Fruit fly (Drosophila melanogaster) whole organism, embryonic: Measurements from ENCODE around the gene Pfdn2.

Experiments
- ATbp ChIP-seq: fragments of 200-800 bp; sonication (Bioruptor generic); optimal IDR thresholded peaks from 2 replicates; lab custom pipeline; 2017; ENCODE audit warnings: missing biosample characterization, mild to moderate bottlenecking, missing genetic modification characterization, missing genetic modification reagents
- B-H2 ChIP-seq: fragments of 200-800 bp; sonication (Bioruptor generic); optimal IDR thresholded peaks from 2 replicates; lab custom pipeline; 2018; ENCODE audit warnings: missing biosample characterization, mild to moderate bottlenecking, missing genetic modification characterization
- BtbVII ChIP-seq: fragments of 200-800 bp; sonication (Bioruptor generic); optimal IDR thresholded peaks from 3 replicates; lab custom pipeline; 2017; ENCODE audit warnings: missing biosample characterization, mild to moderate bottlenecking, missing genetic modification characterization
- CG10209 ChIP-seq: fragments of 200-800 bp; sonication (Bioruptor generic); optimal IDR thresholded peaks from 3 replicates; lab custom pipeline; 2017; ENCODE audit warnings: missing biosample characterization, mild to moderate bottlenecking, missing genetic modification characterization, missing genetic modification reagents
- CG10274 ChIP-seq: fragments of 200-800 bp; sonication (Bioruptor generic); optimal IDR thresholded peaks from 3 replicates; lab custom pipeline; 2017; ENCODE audit warnings: missing biosample characterization, mild to moderate bottlenecking, missing genetic modification characterization
- CG10543 ChIP-seq: fragments of 200-800 bp; sonication (Bioruptor generic); optimal IDR thresholded peaks from 3 replicates; lab custom pipeline; 2017; ENCODE audit warnings: missing biosample characterization, mild to moderate bottlenecking, missing genetic modification characterization, moderate library complexity
- CG11695 ChIP-seq: fragments of 200-800 bp; sonication (Bioruptor generic); IDR thresholded peaks from 3 replicates; pipeline ENCODE4 v1.3.6; 2022; ENCODE audit warnings: missing biosample characterization, missing genetic modification characterization
- CG12155 ChIP-seq: fragments of 200-800 bp; sonication (Bioruptor generic); optimal IDR thresholded peaks from 3 replicates; lab custom pipeline; 2016; ENCODE audit warnings: missing biosample characterization, missing genetic modification characterization
- CG13123 ChIP-seq: fragments of 200-800 bp; sonication (Bioruptor generic); optimal IDR thresholded peaks from 2 replicates; lab custom pipeline; 2016; ENCODE audit warnings: missing biosample characterization, missing genetic modification characterization
- CG15514 ChIP-seq: fragments of 200-800 bp; sonication (Bioruptor generic); optimal IDR thresholded peaks from 3 replicates; lab custom pipeline; 2017; ENCODE audit warnings: missing biosample characterization, missing genetic modification characterization, mild to moderate bottlenecking, moderate library complexity, missing genetic modification reagents
- CG15696 ChIP-seq: fragments of 200-800 bp; sonication (Bioruptor generic); optimal IDR thresholded peaks from 2 replicates; lab custom pipeline; 2019; ENCODE audit warnings: missing biosample characterization, mild to moderate bottlenecking, missing genetic modification characterization, moderate library complexity
- CG1602 ChIP-seq: fragments of 200-800 bp; sonication (Bioruptor generic); optimal IDR thresholded peaks from 3 replicates; lab custom pipeline; 2016; ENCODE audit warnings: missing biosample characterization, missing genetic modification characterization
- CG1603 ChIP-seq: fragments of 200-800 bp; sonication (Bioruptor generic); optimal IDR thresholded peaks from 2 replicates; lab custom pipeline; 2019; ENCODE audit warnings: missing biosample characterization, mild to moderate bottlenecking, missing genetic modification characterization, moderate library complexity
- CG17328 ChIP-seq: fragments of 200-800 bp; sonication (Bioruptor generic); IDR thresholded peaks from 2 replicates; pipeline ENCODE4 v1.3.6; 2022; ENCODE audit warnings: missing biosample characterization, missing genetic modification characterization
- CG17568 ChIP-seq: fragments of 200-800 bp; sonication (Bioruptor generic); optimal IDR thresholded peaks from 2 replicates; lab custom pipeline; 2018; ENCODE audit warnings: missing biosample characterization, mild to moderate bottlenecking, missing genetic modification characterization, moderate library complexity
- CG17912 ChIP-seq: fragments of 200-800 bp; sonication (Bioruptor generic); optimal IDR thresholded peaks from 2 replicates; lab custom pipeline; 2018; ENCODE audit warnings: missing biosample characterization, mild to moderate bottlenecking, missing genetic modification characterization
- CG18262 ChIP-seq: fragments of 200-800 bp; optimal IDR thresholded peaks from 3 replicates; lab custom pipeline; 2019; ENCODE audit warnings: missing biosample characterization, mild to moderate bottlenecking, missing genetic modification characterization, moderate library complexity
- CG42726 ChIP-seq: fragments of 200-800 bp; sonication (Bioruptor generic); IDR thresholded peaks from 2 replicates; pipeline ENCODE4 v1.3.6; 2022; ENCODE audit warnings: missing biosample characterization, missing genetic modification characterization; ENCODE audit not compliant: partially characterized antibody
- CG4282 ChIP-seq: fragments of 200-800 bp; sonication (Bioruptor generic); optimal IDR thresholded peaks from 2 replicates; lab custom pipeline; 2016; ENCODE audit warnings: missing biosample characterization, missing genetic modification characterization
- CG6765 ChIP-seq: fragments of 200-800 bp; sonication (Bioruptor generic); optimal IDR thresholded peaks from 3 replicates; lab custom pipeline; 2017; ENCODE audit warnings: missing biosample characterization, mild to moderate bottlenecking, missing genetic modification characterization
- CG6813 ChIP-seq: fragments of 200-800 bp; sonication (Bioruptor generic); optimal IDR thresholded peaks from 2 replicates; lab custom pipeline; 2017; ENCODE audit warnings: missing biosample characterization, missing genetic modification characterization, mild to moderate bottlenecking, moderate library complexity, missing genetic modification reagents
- CG7556 ChIP-seq: fragments of 200-800 bp; sonication (Bioruptor generic); optimal IDR thresholded peaks from 2 replicates; lab custom pipeline; 2017; ENCODE audit warnings: missing biosample characterization, mild to moderate bottlenecking, missing genetic modification characterization
- CG7839 ChIP-seq: fragments of 200-800 bp; sonication (Bioruptor generic); optimal IDR thresholded peaks from 3 replicates; lab custom pipeline; 2018; ENCODE audit warnings: missing biosample characterization, mild to moderate bottlenecking, missing genetic modification characterization, moderate library complexity
- CG8281 ChIP-seq: fragments of 200-800 bp; sonication (Bioruptor generic); optimal IDR thresholded peaks from 2 replicates; lab custom pipeline; 2018; ENCODE audit warnings: missing biosample characterization, mild to moderate bottlenecking, missing genetic modification characterization, moderate library complexity
- CG8290 ChIP-seq, 3 experiments: fragments of 200-800 bp; sonication (Bioruptor generic); optimal IDR thresholded peaks; 2 replicates each; lab custom pipeline; 2016 to 2019; ENCODE audit warnings: missing biosample characterization in 3 of 3, missing genetic modification characterization in 3 of 3, mild to moderate bottlenecking in 2 of 3, moderate library complexity in 1 of 3
- CG9727 ChIP-seq: fragments of 200-800 bp; sonication (Bioruptor generic); optimal IDR thresholded peaks from 3 replicates; lab custom pipeline; 2017; ENCODE audit warnings: missing biosample characterization, mild to moderate bottlenecking, missing genetic modification characterization
- D19A ChIP-seq: fragments of 200-800 bp; optimal IDR thresholded peaks from 3 replicates; lab custom pipeline; 2019; ENCODE audit warnings: missing biosample characterization, mild to moderate bottlenecking, missing genetic modification characterization, moderate library complexity
- Elba2 ChIP-seq: fragments of 200-800 bp; sonication (Bioruptor generic); optimal IDR thresholded peaks from 3 replicates; lab custom pipeline; 2016; ENCODE audit warnings: missing biosample characterization, missing genetic modification characterization
- HHEX ChIP-seq: fragments of 200-800 bp; sonication (Bioruptor generic); optimal IDR thresholded peaks from 3 replicates; lab custom pipeline; 2017; ENCODE audit warnings: missing biosample characterization, mild to moderate bottlenecking, missing genetic modification characterization, missing genetic modification reagents
- HmgZ ChIP-seq: fragments of 200-800 bp; sonication (Bioruptor generic); optimal IDR thresholded peaks from 2 replicates; lab custom pipeline; 2018; ENCODE audit warnings: missing biosample characterization, mild to moderate bottlenecking, missing genetic modification characterization
- Lim3 ChIP-seq: fragments of 200-800 bp; sonication (Bioruptor generic); IDR thresholded peaks from 2 replicates; pipeline ENCODE4 v1.3.6; 2022; ENCODE audit warnings: missing biosample characterization, missing genetic modification characterization
- PHDP ChIP-seq: fragments of 200-800 bp; sonication (Bioruptor generic); optimal IDR thresholded peaks from 3 replicates; lab custom pipeline; 2018; ENCODE audit warnings: missing biosample characterization, mild to moderate bottlenecking, missing genetic modification characterization, moderate library complexity
- Side ChIP-seq: fragments of 200-800 bp; sonication (Bioruptor generic); optimal IDR thresholded peaks from 2 replicates; lab custom pipeline; 2016; ENCODE audit warnings: missing biosample characterization, missing genetic modification characterization
- ap ChIP-seq: fragments of 200-800 bp; sonication (Bioruptor generic); IDR thresholded peaks from 2 replicates; pipeline ENCODE4 v1.3.6; 2022; ENCODE audit warnings: missing biosample characterization, missing genetic modification characterization
- br ChIP-seq: fragments of >200 bp; optimal IDR thresholded peaks from 2 replicates; lab custom pipeline; 2017
- gcm ChIP-seq: fragments of 200-800 bp; sonication (Bioruptor generic); optimal IDR thresholded peaks from 2 replicates; lab custom pipeline; 2019; ENCODE audit warnings: missing biosample characterization, mild to moderate bottlenecking, missing genetic modification characterization, moderate library complexity
- jumu ChIP-seq: fragments of 200-800 bp; sonication (Bioruptor generic); optimal IDR thresholded peaks from 3 replicates; lab custom pipeline; 2016; ENCODE audit warnings: missing biosample characterization, missing genetic modification characterization
- nau ChIP-seq: fragments of 200-800 bp; sonication (Bioruptor generic); optimal IDR thresholded peaks from 3 replicates; lab custom pipeline; 2017; ENCODE audit warnings: missing biosample characterization, mild to moderate bottlenecking, missing genetic modification characterization, missing genetic modification reagents
- oc ChIP-seq: fragments of 200-800 bp; sonication (Bioruptor generic); optimal IDR thresholded peaks from 2 replicates; lab custom pipeline; 2018; ENCODE audit warnings: missing biosample characterization, mild to moderate bottlenecking, missing genetic modification characterization, moderate library complexity
- org-1 ChIP-seq: fragments of 200-800 bp; sonication (Bioruptor generic); optimal IDR thresholded peaks from 2 replicates; lab custom pipeline; 2017; ENCODE audit warnings: missing biosample characterization, missing genetic modification characterization
- pros ChIP-seq: fragments of 200-800 bp; sonication (Bioruptor generic); optimal IDR thresholded peaks from 3 replicates; lab custom pipeline; 2019; ENCODE audit warnings: missing biosample characterization, mild to moderate bottlenecking, missing genetic modification characterization, moderate library complexity
- repo ChIP-seq: fragments of 200-800 bp; sonication (Bioruptor generic); optimal IDR thresholded peaks from 2 replicates; lab custom pipeline; 2016; ENCODE audit warnings: missing biosample characterization, missing genetic modification characterization
- rib ChIP-seq: fragments of 200-800 bp; sonication (Bioruptor generic); IDR thresholded peaks from 2 replicates; pipeline ENCODE4 v1.3.6; 2022; ENCODE audit warnings: missing biosample characterization, missing genetic modification characterization
- slbo ChIP-seq: fragments of 200-800 bp; sonication (Bioruptor generic); IDR thresholded peaks from 2 replicates; pipeline ENCODE4 v1.3.6; 2022; ENCODE audit warnings: missing biosample characterization, missing genetic modification characterization
- sr ChIP-seq: fragments of 200-800 bp; sonication (Bioruptor generic); IDR thresholded peaks from 3 replicates; pipeline ENCODE4 v1.3.6; 2022; ENCODE audit warnings: missing biosample characterization, missing genetic modification characterization
- sug ChIP-seq: fragments of 200-800 bp; optimal IDR thresholded peaks from 2 replicates; lab custom pipeline; 2019; ENCODE audit warnings: missing biosample characterization, mild to moderate bottlenecking, missing genetic modification characterization, moderate library complexity
- twi ChIP-seq: fragments of 200-800 bp; optimal IDR thresholded peaks from 2 replicates; lab custom pipeline; 2019; ENCODE audit warnings: missing biosample characterization, mild to moderate bottlenecking, missing genetic modification characterization, moderate library complexity
- unc-4 ChIP-seq: fragments of 200-800 bp; sonication (Bioruptor generic); IDR thresholded peaks from 2 replicates; pipeline ENCODE4 v1.3.6; 2022; ENCODE audit warnings: missing biosample characterization, missing genetic modification characterization; ENCODE audit not compliant: partially characterized antibody
- zen ChIP-seq: fragments of 200-800 bp; sonication (Bioruptor generic); optimal IDR thresholded peaks from 3 replicates; lab custom pipeline; 2018; ENCODE audit warnings: missing biosample characterization, mild to moderate bottlenecking, missing genetic modification characterization, moderate library complexity

Pfdn2 gene

DNA sequence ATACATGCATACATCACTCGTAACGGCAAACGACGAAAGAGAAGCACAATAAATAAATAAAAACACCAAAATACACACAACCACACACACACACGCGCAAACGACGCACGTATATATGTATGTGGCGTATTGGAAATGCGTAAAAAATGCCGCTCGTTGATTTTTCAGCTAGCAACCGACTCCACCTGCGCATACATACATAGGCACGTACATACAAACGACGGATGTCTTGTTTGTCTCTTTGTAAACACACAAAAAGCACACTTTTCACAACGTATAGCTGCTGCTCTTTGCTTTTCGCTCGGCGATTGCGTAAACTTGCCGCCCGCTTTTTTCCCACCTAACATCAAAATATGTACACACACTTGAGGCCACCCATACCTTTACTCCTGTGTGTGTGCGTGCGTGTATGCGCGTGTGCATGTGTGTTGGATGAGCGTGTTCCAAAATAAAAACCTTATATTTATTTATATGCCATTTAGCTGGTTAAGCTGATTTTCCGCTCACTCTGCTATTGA lies 45.8 kb upstream of the Pfdn2 start:
- TF ChIP-seq CG17328: 0 out of 2 replicates have a peak, but pooled peaks have one; percentile 20
- TF ChIP-seq HmgZ (tag; lab: Kevin White, UChicago): peak; percentile 48
- TF ChIP-seq CG11695 (GFP tag; lab: Robert Waterston, UW): 0 out of 3 replicates have a peak, but pooled peaks have one; percentile 14
- TF ChIP-seq BtbVII (GFP tag; lab: Kevin White, UChicago): peak; percentile 63
- TF ChIP-seq rib (GFP tag; lab: Robert Waterston, UW): peak; percentile 63
- TF ChIP-seq CG1603: peak; percentile 41
- no peak for TF ChIP-seq br (lab: Kevin White, UChicago)
- TF ChIP-seq org-1 (GFP tag; lab: Kevin White, UChicago): peak; percentile 66
- TF ChIP-seq ATbp (GFP tag; lab: Kevin White, UChicago): peak; percentile 66
- no peak for TF ChIP-seq CG4282
- TF ChIP-seq HHEX (GFP tag; lab: Kevin White, UChicago): peak; percentile 39
- TF ChIP-seq oc (tag; lab: Kevin White, UChicago): peak; percentile 9
- TF ChIP-seq pros (GFP tag; lab: Kevin White, UChicago): peak; percentile 8
- peak; percentile 49 for TF ChIP-seq CG6765 (GFP tag; lab: Kevin White, UChicago)
- TF ChIP-seq Elba2 (GFP tag; lab: Kevin White, UChicago): peak; percentile 51
- peak; percentile 26 for TF ChIP-seq CG15696
- peak; percentile 54 for TF ChIP-seq B-H2 (GFP tag; lab: Kevin White, UChicago)
- TF ChIP-seq sug: peak; percentile 79
- TF ChIP-seq PHDP: peak; percentile 53
- peak; percentile 46 for TF ChIP-seq CG12155
- TF ChIP-seq sr (GFP tag; lab: Robert Waterston, UW): peak; percentile 37; the same call in 1 of the 3 replicates
- no peak for TF ChIP-seq CG10274
- no peak for TF ChIP-seq Lim3 (GFP tag; lab: Robert Waterston, UW)
- no peak for TF ChIP-seq CG42726 (GFP tag; lab: Robert Waterston, UW)
- TF ChIP-seq CG17568 (GFP tag; lab: Kevin White, UChicago): peak; percentile 22
- peak; percentile 20 for TF ChIP-seq CG15514 (GFP tag; lab: Kevin White, UChicago)
- TF ChIP-seq gcm (GFP tag; lab: Kevin White, UChicago): peak; percentile 45
- TF ChIP-seq CG9727 (GFP tag; lab: Kevin White, UChicago): peak; percentile 12
- peak; percentile 14 for TF ChIP-seq jumu (GFP tag; lab: Kevin White, UChicago)
- no peak for TF ChIP-seq CG7556 (GFP tag; lab: Kevin White, UChicago)
- TF ChIP-seq CG6813: peak; percentile 71
- TF ChIP-seq CG10543 (GFP tag; lab: Kevin White, UChicago): peak; percentile 94
- TF ChIP-seq D19A: no peak
- TF ChIP-seq CG7839 (tag; lab: Kevin White, UChicago): no peak
- no peak for TF ChIP-seq ap (GFP tag; lab: Robert Waterston, UW)
- peak; percentile 14 for TF ChIP-seq repo
- peak; percentile 30 for TF ChIP-seq CG10209 (GFP tag; lab: Kevin White, UChicago)
- peak; percentile 19 for TF ChIP-seq twi
- TF ChIP-seq CG8281 (tag; lab: Kevin White, UChicago): peak; percentile 1
- no peak for TF ChIP-seq zen
- TF ChIP-seq CG13123 (GFP tag; lab: Kevin White, UChicago): no peak
- TF ChIP-seq CG17912: peak; percentile 5
- TF ChIP-seq unc-4 (GFP tag; lab: Robert Waterston, UW): no peak
- TF ChIP-seq nau (GFP tag; lab: Kevin White, UChicago): peak; percentile 36
- no peak for TF ChIP-seq CG18262
- TF ChIP-seq Side: peak; percentile 29
- no peak for TF ChIP-seq CG8290 (GFP tag; optimal IDR thresholded peaks at IDR 0.05; lab: Kevin White, UChicago)
- TF ChIP-seq CG8290 (tag; optimal IDR thresholded peaks at IDR 0.05; lab: Kevin White, UChicago): peak in 1 of 2 experiments; percentile 78
- peak; percentile 40 for TF ChIP-seq slbo (GFP tag; lab: Robert Waterston, UW)
- TF ChIP-seq CG1602: no peak
